Worm (Caenorhabditis elegans): ENCODE data around the gene T22G5.1.

T22G5.1 gene

DNA sequence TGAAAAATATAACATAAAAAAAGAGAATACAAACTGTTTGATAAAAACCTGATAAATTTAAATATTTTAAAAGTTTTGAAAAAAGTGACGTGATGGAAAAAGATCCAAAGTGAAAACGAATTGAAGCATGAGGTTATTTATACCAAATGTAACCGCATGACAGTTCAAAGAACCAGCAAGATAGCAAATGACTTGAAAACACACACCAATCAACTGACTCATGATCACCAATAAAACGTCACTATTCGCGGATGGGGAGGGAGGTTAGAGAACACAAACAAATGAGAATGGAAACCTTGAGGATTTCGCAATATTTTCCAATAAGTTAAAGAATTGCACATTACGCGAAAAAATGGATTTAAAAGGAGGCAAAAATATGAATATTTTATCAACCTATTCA lies 32.8 kb downstream of the T22G5.1 start, which contains the start of gene C06B3.7:
TSS of gene C06B3.7 (plus strand) at position 287 of the 400 bp plus-strand sequence.
- TF ChIP-seq lim-7 (GFP tag; IDR thresholded peaks at IDR 0.05) (no peak), daf-16 (GFP tag; optimal IDR thresholded peaks at IDR 0.05) (peak; percentile 51 to 83), daf-16 (tag; optimal IDR thresholded peaks at IDR 0.05) (peak; percentile 99), lin-39 (tag; optimal IDR thresholded peaks at IDR 0.05) (no peak), nhr-41 (GFP tag; IDR thresholded peaks at IDR 0.05) (no peak), dve-1 (tag; optimal IDR thresholded peaks at IDR 0.05; ENCODE audit: insufficient read depth) (peak; percentile 95), nhr-48 (tag; optimal IDR thresholded peaks at IDR 0.05) (peak; percentile 75), pha-4 (GFP tag; IDR thresholded peaks at IDR 0.05) (peak; percentile 30; the same call in 1 of the 2 replicates), pha-4 (tag; optimal IDR thresholded peaks at IDR 0.05) (peak; percentile 41), Y48G9A.11 (GFP tag; IDR thresholded peaks at IDR 0.05) (no peak), Y105C5A.15 (GFP tag; IDR thresholded peaks at IDR 0.05) (no peak), nhr-237 (tag; optimal IDR thresholded peaks at IDR 0.05) (no peak), nhr-28 (tag; optimal IDR thresholded peaks at IDR 0.05) (peak; percentile 95), saeg-2 (GFP tag; IDR thresholded peaks at IDR 0.05) (0 out of 2 replicates have a peak, but pooled peaks have one; percentile 10), F49E8.2 (tag; optimal IDR thresholded peaks at IDR 0.05; ENCODE audit: borderline replicate concordance) (no peak), daf-8 (GFP tag; IDR thresholded peaks at IDR 0.05) (no peak), ama-1 (optimal IDR thresholded peaks at IDR 0.05) (peak; percentile 81), hlh-30 (tag; optimal IDR thresholded peaks at IDR 0.05; ENCODE audit: insufficient read depth) (peak; percentile 99), mes-2 (tag; optimal IDR thresholded peaks at IDR 0.05; ENCODE audit: poor library complexity, severe bottlenecking) (no peak), spr-3 (GFP tag; optimal IDR thresholded peaks at IDR 0.05) (no peak), nhr-25 (tag; optimal IDR thresholded peaks at IDR 0.05; ENCODE audit: borderline replicate concordance, insufficient read depth) (peak; percentile 52), nhr-10 (tag; optimal IDR thresholded peaks at IDR 0.05) (peak; percentile 78), ces-1 (GFP tag; optimal IDR thresholded peaks at IDR 0.05) (no peak), T20F7.1 (GFP tag; optimal IDR thresholded peaks at IDR 0.05) (peak; percentile 67), nhr-6 (tag; optimal IDR thresholded peaks at IDR 0.05) (peak; percentile 91), aly-2 (tag; optimal IDR thresholded peaks at IDR 0.05) (no peak), mxl-3 (GFP tag; optimal IDR thresholded peaks at IDR 0.05) (peak; percentile 47), aha-1 (tag) (peak; percentile 99), ceh-82 (tag; optimal IDR thresholded peaks at IDR 0.05) (no peak), ceh-32 (tag; optimal IDR thresholded peaks at IDR 0.05; ENCODE audit: poor library complexity) (no peak), mdl-1 (tag; optimal IDR thresholded peaks at IDR 0.05) (peak; percentile 36 to 93), madf-9 (GFP tag; conservative IDR thresholded peaks at IDR 0.05) (no peak), ctbp-1 (GFP tag; IDR thresholded peaks at IDR 0.05) (no peak), ceh-62 (tag; optimal IDR thresholded peaks at IDR 0.05) (no peak), ztf-7 (tag; optimal IDR thresholded peaks at IDR 0.05) (peak; percentile 49), snpc-1.2 (GFP tag; IDR thresholded peaks at IDR 0.05) (no peak), F44E2.7 (GFP tag; IDR thresholded peaks at IDR 0.05) (no peak), zfp-3 (GFP tag; conservative IDR thresholded peaks at IDR 0.05) (no peak), ceh-28 (tag; optimal IDR thresholded peaks at IDR 0.05) (no peak), cey-2 (tag; optimal IDR thresholded peaks at IDR 0.05; ENCODE audit: borderline replicate concordance, insufficient read depth) (peak; percentile 65), nhr-76 (tag; optimal IDR thresholded peaks at IDR 0.05) (no peak), daf-19 (GFP tag; conservative IDR thresholded peaks at IDR 0.05) (no peak), mdt-29 (GFP tag; IDR thresholded peaks at IDR 0.05) (peak; percentile 78), dpl-1 (GFP tag; optimal IDR thresholded peaks at IDR 0.05) (peak; percentile 52), php-3 (GFP tag; IDR thresholded peaks at IDR 0.05) (peak; percentile 92), F26F4.8 (GFP tag; conservative IDR thresholded peaks at IDR 0.05) (no peak), mep-1 (tag; optimal IDR thresholded peaks at IDR 0.05) (peak; percentile 90), egl-27 (tag; optimal IDR thresholded peaks at IDR 0.05) (no peak), dmd-6 (GFP tag; IDR thresholded peaks at IDR 0.05) (peak; percentile 95), lsy-2 (tag; optimal IDR thresholded peaks at IDR 0.05) (peak; percentile 63 to 88), lin-38 (GFP tag; IDR thresholded peaks at IDR 0.05) (no peak)

Measured in whole organism, L4 larva.